Fruit fly (Drosophila melanogaster) S2 (cell line): Measurements from ENCODE around the gene dl.

Source experiments
- CG8478 ChIP-seq: fragments of >200 bp; optimal IDR thresholded peaks from 2 replicates; lab custom pipeline; 2018
- CTCF ChIP-seq, 2 experiments: fragments of >200 bp; optimal IDR thresholded peaks; 2 replicates each; lab custom pipeline; 2018

dl gene

dm6 chr2L:17430602-17431358, 19.4 kb downstream of the dl start:
- TF ChIP-seq CG8478 (no peak), CTCF (optimal IDR thresholded peaks at IDR 0.05; lab: Kevin White, UChicago) (no peak)

DNA sequence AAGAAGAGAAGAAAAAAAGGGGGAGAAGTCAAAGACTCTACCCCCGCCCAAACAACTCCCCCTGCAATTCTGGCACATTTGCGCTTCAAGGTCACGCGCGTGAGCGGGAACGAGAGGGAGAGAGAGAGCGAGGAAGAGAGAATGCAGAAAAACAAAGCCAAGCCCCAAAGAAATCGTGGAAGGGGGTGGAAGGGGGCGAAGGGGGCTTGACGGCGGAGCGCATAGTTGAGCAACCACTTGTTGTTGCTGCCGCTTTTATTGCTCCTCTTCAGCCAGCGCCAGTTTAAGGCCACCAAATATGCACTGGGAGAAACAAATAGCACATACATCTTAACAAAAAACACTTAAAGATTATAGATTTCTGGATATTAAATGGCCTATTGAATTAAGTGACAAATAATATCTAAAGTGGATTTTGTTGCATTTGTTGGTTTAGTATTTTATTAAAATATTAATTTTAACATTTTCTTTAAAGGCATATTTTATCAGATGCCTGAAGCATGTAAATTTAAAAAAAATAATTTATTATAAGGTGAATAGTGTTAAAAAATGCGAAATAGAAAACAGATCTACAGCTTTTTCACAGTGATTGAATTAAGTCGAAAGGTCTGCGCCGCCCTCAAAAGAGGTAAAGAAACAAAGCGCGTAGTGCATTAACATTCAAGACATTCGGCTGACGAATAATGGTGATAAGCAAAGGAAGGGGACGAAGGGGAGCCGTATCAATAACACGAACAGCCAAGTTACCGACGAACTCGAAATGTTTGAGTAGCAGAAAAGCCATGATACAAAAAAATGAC, 20.2 kb downstream of the dl start:
- TF ChIP-seq CTCF (optimal IDR thresholded peaks at IDR 0.05; lab: Kevin White, UChicago) (no peak), CG8478 (no peak)

DNA sequence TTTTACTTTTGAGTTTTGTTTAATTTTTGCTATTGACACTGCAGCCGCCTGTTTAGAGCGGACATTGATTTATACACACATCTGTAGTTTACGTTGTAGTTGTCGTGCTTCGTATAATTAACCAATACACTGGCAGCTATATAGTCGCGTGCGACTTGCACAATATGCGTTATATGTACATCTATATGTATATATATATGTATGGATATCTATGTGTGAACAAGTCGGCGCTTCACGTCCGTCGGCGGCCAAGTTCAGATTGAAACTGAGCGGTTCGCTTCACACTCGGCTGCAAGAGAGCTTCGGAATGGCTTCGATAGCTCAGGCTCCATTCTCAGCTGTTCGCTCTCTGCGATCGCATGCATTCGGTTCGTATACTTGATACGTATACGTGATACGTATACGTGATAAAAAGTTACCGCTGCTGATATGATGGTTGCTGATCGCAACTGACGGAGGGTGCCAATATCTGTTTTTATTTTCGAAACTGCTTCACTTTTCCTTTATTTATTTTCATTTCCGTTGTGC, 22.2 kb downstream of the dl start:
- TF ChIP-seq CTCF (optimal IDR thresholded peaks at IDR 0.05; lab: Kevin White, UChicago) (no peak), CG8478 (no peak)

- TF ChIP-seq CG8478, result no peak
- TF ChIP-seq CTCF (optimal IDR thresholded peaks at IDR 0.05; lab: Kevin White, UChicago), result no peak
Measured at dm6 chr2L:17427187-17427586, 23.0 kb downstream of the dl start.

- TF ChIP-seq CG8478 (no peak), CTCF (optimal IDR thresholded peaks at IDR 0.05; lab: Kevin White, UChicago) (no peak)
Measured at dm6 chr2L:17425412-17425811, 24.8 kb downstream of the dl start.

dm6 chr2L:17425005-17425404, 25.2 kb downstream of the dl start:
- no peak for TF ChIP-seq CTCF (optimal IDR thresholded peaks at IDR 0.05; lab: Kevin White, UChicago)
- TF ChIP-seq CG8478, result no peak

- no peak for TF ChIP-seq CTCF (optimal IDR thresholded peaks at IDR 0.05; lab: Kevin White, UChicago)
- no peak for TF ChIP-seq CG8478
Measured at dm6 chr2L:17422089-17422488, 28.1 kb downstream of the dl start.

DNA sequence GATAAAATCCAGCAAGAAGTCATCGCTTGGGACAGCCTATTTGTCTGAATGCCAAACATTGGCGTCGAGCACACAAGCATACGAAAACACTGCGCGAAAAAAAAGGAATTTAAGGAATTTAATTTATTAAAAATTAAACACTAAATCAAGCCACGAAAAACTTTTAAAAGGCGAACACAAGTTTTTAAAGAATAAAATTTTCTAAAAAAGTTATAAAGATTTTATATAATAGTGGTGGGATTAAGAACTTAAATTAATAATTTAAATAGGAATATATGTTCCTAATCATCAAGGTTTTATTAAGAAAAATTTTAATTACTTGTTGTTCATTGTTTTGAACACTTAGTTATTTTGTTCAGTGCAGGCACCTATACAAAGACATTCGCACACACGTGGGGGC, 28.8 kb downstream of the dl start:
- TF ChIP-seq CG8478, result no peak
- TF ChIP-seq CTCF (optimal IDR thresholded peaks at IDR 0.05; lab: Kevin White, UChicago), result no peak

dm6 chr2L:17420419-17420818, 29.7 kb downstream of the dl start:
- TF ChIP-seq CTCF (optimal IDR thresholded peaks at IDR 0.05; lab: Kevin White, UChicago), result no peak
- TF ChIP-seq CG8478, result no peak

dm6 chr2L:17412533-17412932, 37.6 kb downstream of the dl start, which contains the start of gene Rsph9:
TSS of gene Rsph9 (minus strand) at chr2L:17412633.
- TF ChIP-seq CG8478 (no peak), CTCF (optimal IDR thresholded peaks at IDR 0.05; lab: Kevin White, UChicago) (no peak)

DNA sequence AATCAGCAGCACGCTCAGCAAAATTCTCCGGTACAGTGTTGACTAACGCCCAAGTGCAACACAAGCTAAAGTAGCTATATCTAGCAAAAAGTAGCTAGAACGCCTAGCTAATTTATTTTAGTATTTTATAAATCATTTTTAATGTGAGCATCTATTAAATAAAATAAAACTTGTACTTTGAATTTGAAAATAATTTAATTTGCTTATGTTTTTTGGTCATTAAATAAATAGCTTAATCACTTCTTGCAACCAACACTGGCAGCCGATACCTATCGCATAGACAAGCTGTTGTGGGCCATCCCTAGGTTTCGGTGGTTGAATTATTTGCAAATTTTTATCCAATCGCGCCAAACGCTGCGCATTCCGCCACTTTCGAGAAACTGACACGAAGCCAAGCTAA, 39.8 kb downstream of the dl start, which contains the start of the genes Polr2J and CG15141:
TSS of gene Polr2J (minus strand) at position 49 of the 400 bp plus-strand sequence.
TSS of gene CG15141 (plus strand) at position 284 of the 400 bp plus-strand sequence.
- TF ChIP-seq CG8478 (no peak), CTCF (optimal IDR thresholded peaks at IDR 0.05; lab: Kevin White, UChicago) (no peak)

dm6 chr2L:17402493-17402892, 47.7 kb downstream of the dl start:
- no peak for TF ChIP-seq CG8478
- no peak for TF ChIP-seq CTCF (optimal IDR thresholded peaks at IDR 0.05; lab: Kevin White, UChicago)

dm6 chr2L:17397372-17397771, 52.8 kb downstream of the dl start:
- no peak for TF ChIP-seq CTCF (optimal IDR thresholded peaks at IDR 0.05; lab: Kevin White, UChicago)
- TF ChIP-seq CG8478, result no peak

DNA sequence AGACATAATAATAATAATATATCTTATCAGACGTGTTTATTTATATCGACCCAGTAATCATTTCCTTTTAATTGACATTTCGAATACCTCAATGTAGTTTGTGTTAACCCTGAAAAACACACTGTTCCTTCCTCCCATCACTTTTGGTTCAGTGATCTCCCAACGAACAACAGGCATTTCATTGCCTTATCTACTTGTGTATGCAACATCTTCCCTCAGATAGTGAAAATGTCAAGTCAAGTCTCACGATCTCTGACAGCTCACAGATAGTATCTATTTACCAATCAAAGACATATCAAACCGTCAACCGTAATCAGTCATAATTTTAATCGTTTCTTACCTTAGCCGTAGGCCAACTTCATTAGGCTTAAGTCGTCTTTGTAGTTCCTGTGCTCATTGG, 55.2 kb downstream of the dl start:
- no peak for TF ChIP-seq CG8478
- no peak for TF ChIP-seq CTCF (optimal IDR thresholded peaks at IDR 0.05; lab: Kevin White, UChicago)

- TF ChIP-seq CTCF (optimal IDR thresholded peaks at IDR 0.05; lab: Kevin White, UChicago), result no peak
Measured at dm6 chr2L:17390782-17391181, 59.4 kb downstream of the dl start.

DNA sequence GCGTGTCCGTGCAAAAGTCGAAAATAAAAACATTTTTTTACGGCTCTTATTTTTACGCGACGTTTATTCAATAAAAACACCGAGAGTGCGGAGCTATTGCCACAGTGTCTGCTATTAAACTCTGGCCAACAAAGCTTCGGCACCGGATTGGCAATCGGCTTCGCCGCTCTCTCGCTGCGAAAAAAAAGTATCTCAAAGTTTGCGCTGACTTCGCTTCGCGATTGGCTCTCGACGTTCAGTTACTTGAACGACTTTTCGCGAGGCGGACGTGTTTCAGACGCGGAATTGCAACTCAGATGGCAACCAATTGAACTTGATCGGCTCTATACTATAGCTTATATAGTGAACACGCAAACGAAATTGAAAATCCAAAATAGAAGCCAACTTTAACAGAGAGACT, 61.1 kb downstream of the dl start:
- TF ChIP-seq CTCF (optimal IDR thresholded peaks at IDR 0.05; lab: Kevin White, UChicago) (no peak), CG8478 (no peak)
